Worm (Caenorhabditis elegans): Measurements from ENCODE around the gene ZK892.4.

DNA sequence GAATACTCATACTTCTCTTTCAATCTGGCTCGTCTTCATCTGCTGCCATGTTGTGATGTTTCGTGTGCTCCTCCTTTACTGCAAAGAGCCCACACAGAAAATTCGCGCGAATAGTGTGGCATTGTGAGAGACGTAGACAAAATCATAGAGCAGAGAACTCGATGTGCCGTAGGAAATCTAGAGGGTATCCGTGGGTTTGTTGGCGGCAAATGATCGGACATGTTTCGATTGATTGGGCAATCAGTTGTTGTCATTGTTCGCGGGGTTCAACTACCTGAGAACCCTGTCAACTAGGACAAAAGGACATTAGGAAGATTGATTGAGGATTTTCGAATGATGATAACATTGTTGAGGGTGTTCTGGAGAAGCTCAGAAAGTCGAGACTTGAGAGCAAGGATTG lies 18.7 kb downstream of the ZK892.4 start:
- TF ChIP-seq egl-5 (tag; optimal IDR thresholded peaks at IDR 0.05) = no peak
- TF ChIP-seq skn-1 (tag; optimal IDR thresholded peaks at IDR 0.05) = no peak
- TF ChIP-seq unc-62 (GFP tag; optimal IDR thresholded peaks at IDR 0.05) = no peak
- TF ChIP-seq ztf-11 (tag; optimal IDR thresholded peaks at IDR 0.05) = no peak
- TF ChIP-seq tbx-2 (tag; optimal IDR thresholded peaks at IDR 0.05) = no peak
- TF ChIP-seq lin-15B (tag; optimal IDR thresholded peaks at IDR 0.05) = no peak
- no peak for TF ChIP-seq fos-1 (tag; optimal IDR thresholded peaks at IDR 0.05)
- TF ChIP-seq unc-39 (tag; optimal IDR thresholded peaks at IDR 0.05) = no peak

Data from whole organism, L3 larva.